Fruit fly (Drosophila melanogaster) Kc167 (cell line): Measurements from ENCODE around the gene cort.

Experiments
- Myc ChIP-seq: fragments of >200 bp; optimal IDR thresholded peaks from 2 replicates; lab custom pipeline; 2017; ENCODE audit warnings: missing external identifiers
- Sin3A ChIP-seq: fragments of >200 bp; optimal IDR thresholded peaks from 2 replicates; lab custom pipeline; 2018; ENCODE audit warnings: missing external identifiers
- h ChIP-seq: fragments of >200 bp; optimal IDR thresholded peaks from 3 replicates; lab custom pipeline; 2018; ENCODE audit warnings: missing external identifiers
- insv ChIP-seq: fragments of >200 bp; optimal IDR thresholded peaks from 3 replicates; lab custom pipeline; 2018; ENCODE audit warnings: missing external identifiers
- psq ChIP-seq: fragments of >200 bp; optimal IDR thresholded peaks from 2 replicates; lab custom pipeline; 2017; ENCODE audit warnings: missing external identifiers
- ttk ChIP-seq: sonication (Bioruptor generic); optimal IDR thresholded peaks from 2 replicates; lab custom pipeline; 2017; ENCODE audit warnings: missing external identifiers

Gene cort

DNA sequence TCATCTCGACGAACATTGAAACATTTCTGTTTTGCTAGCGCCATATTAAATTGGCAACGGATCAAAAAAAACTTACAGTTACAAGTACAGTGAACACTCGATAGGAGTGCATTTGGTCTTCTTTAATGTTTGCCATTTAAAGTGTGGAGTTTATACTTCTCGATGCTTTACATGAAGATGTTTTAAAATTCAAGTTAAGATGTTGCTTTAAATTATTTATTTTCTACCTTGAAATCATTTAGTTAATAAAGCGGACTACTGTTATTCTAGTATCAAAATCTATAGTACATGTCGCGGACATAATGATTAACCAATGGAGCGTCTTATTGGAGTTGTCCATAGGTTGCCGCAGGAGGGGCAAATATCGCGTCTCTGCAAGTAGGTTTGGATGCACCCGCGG lies at the start of gene cort:
TSS of gene cort (minus strand) at position 101 of the 400 bp plus-strand sequence.
- no peak for TF ChIP-seq Sin3A (lab: Kevin White, UChicago)
- TF ChIP-seq psq (lab: Kevin White, UChicago) = no peak
- TF ChIP-seq insv = no peak
- TF ChIP-seq ttk = no peak
- TF ChIP-seq Myc (lab: Kevin White, UChicago) = no peak
- TF ChIP-seq h (lab: Kevin White, UChicago) = no peak

dm6 chr2L:6723750-6724503 lies 47.5 kb upstream of the cort start, which contains the start of gene Liprin-alpha:
Gene Liprin-alpha, plus strand, starts transcription at chr2L:6723903.
- TF ChIP-seq h (lab: Kevin White, UChicago) = no peak
- no peak for TF ChIP-seq psq (lab: Kevin White, UChicago)
- TF ChIP-seq Myc (lab: Kevin White, UChicago) = no peak
- no peak for TF ChIP-seq insv
- TF ChIP-seq ttk = no peak
- TF ChIP-seq Sin3A (lab: Kevin White, UChicago) = no peak

dm6 chr2L:6722822-6723749 lies 46.7 kb upstream of the cort start, which contains the start of gene homer:
Gene homer, minus strand, starts transcription at chr2L:6723359.
- TF ChIP-seq psq (lab: Kevin White, UChicago) (no peak), Myc (lab: Kevin White, UChicago) (no peak), h (lab: Kevin White, UChicago) (no peak), ttk (no peak), insv (no peak)

DNA sequence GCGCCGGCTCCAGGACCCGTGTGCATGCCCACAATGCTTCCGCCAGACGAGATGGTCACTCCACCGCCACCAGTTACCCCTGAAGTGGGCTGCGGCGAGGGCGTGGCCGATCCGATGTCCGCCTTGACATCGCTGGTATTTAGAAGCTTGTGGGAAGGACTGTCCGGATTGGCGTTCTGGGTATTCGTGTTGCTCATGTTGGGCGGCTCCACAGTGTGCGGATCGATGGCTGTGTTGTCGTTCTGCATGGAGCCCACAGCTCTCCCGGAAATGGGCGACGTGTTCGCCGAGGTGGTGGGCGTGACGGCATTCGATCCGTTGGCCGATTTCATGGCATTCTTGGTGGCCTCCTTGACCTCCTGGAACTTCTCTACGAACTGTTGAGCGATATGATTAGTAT lies 45.3 kb upstream of the cort start:
- TF ChIP-seq insv = no peak
- TF ChIP-seq Sin3A (lab: Kevin White, UChicago) = no peak
- no peak for TF ChIP-seq psq (lab: Kevin White, UChicago)
- TF ChIP-seq h (lab: Kevin White, UChicago) = no peak
- TF ChIP-seq Myc (lab: Kevin White, UChicago) = no peak
- no peak for TF ChIP-seq ttk

DNA sequence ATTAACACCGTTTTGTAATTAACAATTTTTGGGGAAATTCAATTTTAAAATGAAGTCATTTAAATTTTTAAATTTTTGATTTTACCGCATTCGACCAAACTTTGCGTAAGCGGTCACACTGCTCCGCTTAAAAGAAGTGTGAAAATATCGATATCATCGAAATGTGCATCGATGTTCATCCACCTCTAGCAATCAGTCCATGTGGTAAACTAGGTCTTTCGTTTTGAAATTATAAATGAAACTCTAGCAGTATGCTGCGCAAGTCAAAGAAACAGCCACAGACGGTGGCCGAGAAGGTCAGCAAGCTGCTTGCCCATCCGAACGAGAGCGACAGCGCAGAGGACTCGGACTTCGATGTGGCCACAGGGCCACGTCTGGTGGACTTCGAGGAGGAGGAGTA lies 41.0 kb upstream of the cort start, which contains the start of gene Aatf:
TSS of gene Aatf (plus strand) at position 166 of the 400 bp plus-strand sequence.
- no peak for TF ChIP-seq Sin3A (lab: Kevin White, UChicago)
- no peak for TF ChIP-seq psq (lab: Kevin White, UChicago)
- TF ChIP-seq ttk = no peak
- TF ChIP-seq Myc (lab: Kevin White, UChicago) = no peak
- TF ChIP-seq insv = no peak
- TF ChIP-seq h (lab: Kevin White, UChicago) = no peak

- TF ChIP-seq insv = no peak
- no peak for TF ChIP-seq Myc (lab: Kevin White, UChicago)
- TF ChIP-seq ttk = no peak
- TF ChIP-seq psq (lab: Kevin White, UChicago) = no peak
Measured at dm6 chr2L:6716921-6717320, 40.5 kb upstream of the cort start.

dm6 chr2L:6716182-6716770 lies 39.8 kb upstream of the cort start, which contains the start of gene AkhR:
Gene AkhR, minus strand, starts transcription at chr2L:6716186.
- TF ChIP-seq ttk = no peak
- no peak for TF ChIP-seq Sin3A (lab: Kevin White, UChicago)
- no peak for TF ChIP-seq insv
- TF ChIP-seq Myc (lab: Kevin White, UChicago) = no peak
- TF ChIP-seq psq (lab: Kevin White, UChicago) = no peak
- no peak for TF ChIP-seq h (lab: Kevin White, UChicago)

DNA sequence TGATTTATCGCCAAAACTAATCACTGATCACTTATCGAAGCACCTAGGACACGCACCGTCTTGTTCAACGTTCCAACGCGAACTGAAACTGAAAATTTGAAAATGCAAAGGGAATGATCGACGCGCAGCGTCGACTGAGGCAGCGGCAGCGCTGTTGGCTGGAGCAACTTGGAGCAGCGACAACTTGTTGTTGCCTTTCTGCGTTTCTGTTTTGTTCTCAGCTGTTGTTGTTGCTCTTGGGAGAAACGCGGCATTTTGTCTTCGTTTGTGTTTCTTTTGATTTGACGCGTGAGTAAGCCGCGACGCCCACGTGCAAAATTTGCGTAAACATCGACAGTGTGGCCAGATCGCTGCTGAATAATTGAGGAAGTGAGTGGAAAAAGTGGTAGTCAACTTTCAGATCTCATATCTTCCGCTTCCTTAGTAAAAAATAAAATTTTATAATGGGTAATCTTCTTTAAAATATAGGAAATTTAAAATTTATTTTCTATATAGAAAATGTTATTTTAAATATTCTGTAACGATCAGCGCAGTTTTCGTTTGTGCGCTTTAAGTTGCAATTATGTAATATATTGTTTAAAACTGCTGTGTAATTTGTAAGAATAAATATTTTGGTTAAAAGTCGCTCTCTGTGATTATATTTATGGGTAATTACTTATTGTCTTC lies 32.7 kb upstream of the cort start, which contains the start of gene Tsp:
TSS of gene Tsp (minus strand) at position 90 of the 666 bp plus-strand sequence.
- TF ChIP-seq psq (lab: Kevin White, UChicago) (no peak), h (lab: Kevin White, UChicago) (no peak), Sin3A (lab: Kevin White, UChicago) (no peak), insv (no peak), Myc (lab: Kevin White, UChicago) (no peak), ttk (no peak)

dm6 chr2L:6706368-6706919 lies 30.0 kb upstream of the cort start:
- TF ChIP-seq ttk (no peak), h (lab: Kevin White, UChicago) (no peak), psq (lab: Kevin White, UChicago) (no peak), Sin3A (lab: Kevin White, UChicago) (no peak), insv (no peak), Myc (lab: Kevin White, UChicago) (no peak)

- no peak for TF ChIP-seq h (lab: Kevin White, UChicago)
- no peak for TF ChIP-seq Myc (lab: Kevin White, UChicago)
- no peak for TF ChIP-seq psq (lab: Kevin White, UChicago)
- TF ChIP-seq insv = no peak
- no peak for TF ChIP-seq ttk
- TF ChIP-seq Sin3A (lab: Kevin White, UChicago) = no peak
Measured at dm6 chr2L:6705081-6705480, 28.6 kb upstream of the cort start.
